Fruit fly (Drosophila melanogaster) whole organism, adult: ENCODE measurements around the gene CG42820.

ENCODE experiments used
- CG7045 ChIP-seq: fragments of 200-800 bp; sonication (Bioruptor generic); optimal IDR thresholded peaks from 2 replicates; lab custom pipeline; 2017; ENCODE audit warnings: missing biosample characterization, mild to moderate bottlenecking, missing genetic modification characterization
- kay ChIP-seq: fragments of 200-800 bp; sonication (Bioruptor generic); peaks from one replicate; lab custom pipeline; 2016; ENCODE audit warnings: missing biosample characterization, missing genetic modification characterization, borderline replicate concordance

- TF ChIP-seq CG7045 = no peak
- no peak for TF ChIP-seq kay (GFP tag; lab: Kevin White, UChicago)
Measured at dm6 chr2L:8411530-8411929, 19.3 kb upstream of the CG42820 start, which contains the start of gene Naglu.
